Fruit fly (Drosophila melanogaster) whole organism, pupa: ENCODE measurements around the gene CG13760.
A peak's percentile ranks its signal among the peaks of the same experiment; 100 is the strongest.

Experiments
- CG10348 ChIP-seq: fragments of 200-800 bp; sonication (Bioruptor generic); IDR thresholded peaks from 2 replicates; pipeline ENCODE4 v1.3.6; 2022; ENCODE audit warnings: missing biosample characterization, missing genetic modification characterization
- CG14655 ChIP-seq: fragments of 200-800 bp; sonication (Bioruptor generic); optimal IDR thresholded peaks from 3 replicates; lab custom pipeline; 2017; ENCODE audit warnings: mild to moderate bottlenecking, missing biosample characterization, missing genetic modification reagents, missing genetic modification characterization
- CG17806 ChIP-seq: fragments of 200-800 bp; sonication (Bioruptor generic); optimal IDR thresholded peaks from 2 replicates; lab custom pipeline; 2018; ENCODE audit warnings: missing biosample characterization, mild to moderate bottlenecking, missing genetic modification characterization, moderate library complexity
- CG32121 ChIP-seq: fragments of 200-800 bp; sonication (Bioruptor generic); IDR thresholded peaks from 2 replicates; pipeline ENCODE4 v1.3.6; 2022; ENCODE audit warnings: missing biosample characterization, missing genetic modification characterization
- CG34367 ChIP-seq: fragments of 200-800 bp; sonication (Bioruptor generic); optimal IDR thresholded peaks from 2 replicates; lab custom pipeline; 2018; ENCODE audit warnings: missing biosample characterization, mild to moderate bottlenecking, missing genetic modification characterization
- CG8301 ChIP-seq: fragments of 200-800 bp; sonication (Bioruptor generic); optimal IDR thresholded peaks from 2 replicates; lab custom pipeline; 2018; ENCODE audit warnings: missing biosample characterization, mild to moderate bottlenecking, missing genetic modification characterization
- CG9948 ChIP-seq: fragments of 200-800 bp; sonication (Bioruptor generic); optimal IDR thresholded peaks from 2 replicates; lab custom pipeline; 2018; ENCODE audit warnings: missing biosample characterization, mild to moderate bottlenecking, missing genetic modification characterization, moderate library complexity
- D1 ChIP-seq: fragments of 200-800 bp; sonication (Bioruptor generic); optimal IDR thresholded peaks from 2 replicates; lab custom pipeline; 2018; ENCODE audit warnings: missing biosample characterization, mild to moderate bottlenecking, missing genetic modification characterization, moderate library complexity
- EcR ChIP-seq: fragments of 200-800 bp; sonication (Bioruptor generic); optimal IDR thresholded peaks from 3 replicates; lab custom pipeline; 2019; ENCODE audit warnings: missing biosample characterization, missing genetic modification characterization, mild to moderate bottlenecking, moderate library complexity, missing genetic modification reagents
- Ets98B ChIP-seq: fragments of 200-800 bp; sonication (Bioruptor generic); IDR thresholded peaks from 2 replicates; pipeline ENCODE4 v1.3.6; 2022; ENCODE audit warnings: missing biosample characterization, missing genetic modification characterization
- Pif1A ChIP-seq: fragments of 200-800 bp; sonication (Bioruptor generic); optimal IDR thresholded peaks from 3 replicates; lab custom pipeline; 2016; ENCODE audit warnings: missing biosample characterization, missing genetic modification characterization
- rn ChIP-seq: fragments of 200-800 bp; sonication (Bioruptor generic); IDR thresholded peaks from 2 replicates; pipeline ENCODE4 v1.3.6; 2022; ENCODE audit warnings: missing biosample characterization, missing genetic modification characterization

DNA sequence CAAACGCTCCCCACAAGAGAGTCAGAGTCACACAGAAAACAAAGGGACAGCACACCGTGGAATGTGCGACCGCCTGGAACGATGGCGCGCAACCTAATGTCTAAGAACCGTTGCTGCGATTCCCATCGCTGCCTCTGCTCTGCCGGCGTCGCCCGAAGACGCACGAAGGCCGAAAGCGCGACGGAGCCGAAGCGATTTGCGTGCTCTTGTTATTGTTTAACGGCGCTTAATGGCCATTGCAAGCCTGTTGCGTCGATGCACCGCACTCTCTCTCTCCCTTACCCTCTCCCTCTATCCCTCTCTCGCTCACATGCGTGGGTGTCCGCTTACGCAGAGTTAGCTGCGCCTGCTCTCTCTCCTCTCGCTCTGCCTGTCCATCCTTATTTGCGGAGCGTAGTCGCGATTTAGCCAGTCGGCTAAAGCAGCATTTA lies 40.2 kb downstream of the CG13760 start, which contains the start of gene trol:
- TF ChIP-seq EcR (GFP tag; lab: Kevin White, UChicago) (peak; percentile 37), D1 (tag; lab: Kevin White, UChicago) (no peak), CG34367 (tag; lab: Kevin White, UChicago) (no peak), CG14655 (GFP tag; lab: Kevin White, UChicago) (peak; percentile 31), CG32121 (peak; percentile 37; the same call in 1 of the 2 replicates), Ets98B (GFP tag; lab: Robert Waterston, UW) (peak; percentile 43; the same call in 1 of the 2 replicates), rn (GFP tag; lab: Robert Waterston, UW) (no peak), CG9948 (tag; lab: Kevin White, UChicago) (no peak), CG10348 (GFP tag; lab: Robert Waterston, UW) (no peak), CG17806 (tag; lab: Kevin White, UChicago) (no peak), Pif1A (GFP tag; lab: Kevin White, UChicago) (peak; percentile 2), CG8301 (tag; lab: Kevin White, UChicago) (no peak)
